Worm (Caenorhabditis elegans): ENCODE measurements around the gene lin-24.

lin-24 gene

ce11 chrIV:12126740-12127472, 2.4 kb upstream of the lin-24 start (continued):
- TF ChIP-seq nhr-179 (tag; optimal IDR thresholded peaks at IDR 0.05), result no peak
- TF ChIP-seq lsl-1 (GFP tag; optimal IDR thresholded peaks at IDR 0.05), result peak; percentile 90
- no peak for TF ChIP-seq zfh-2 (GFP tag; conservative IDR thresholded peaks at IDR 0.05)
- TF ChIP-seq F57A8.1 (GFP tag; optimal IDR thresholded peaks at IDR 0.05), result no peak
- TF ChIP-seq ztf-26 (tag; optimal IDR thresholded peaks at IDR 0.05), result no peak
- TF ChIP-seq bed-2 (GFP tag; IDR thresholded peaks at IDR 0.05), result no peak
- TF ChIP-seq ceh-27 (GFP tag; optimal IDR thresholded peaks at IDR 0.05), result no peak
- TF ChIP-seq K12H6.12 (tag; optimal IDR thresholded peaks at IDR 0.05), result no peak
- TF ChIP-seq ztf-18 (tag; optimal IDR thresholded peaks at IDR 0.05), result no peak
- no peak for TF ChIP-seq F23B12.7 (tag; optimal IDR thresholded peaks at IDR 0.05; ENCODE audit: insufficient read depth)
- no peak for TF ChIP-seq ztf-3 (GFP tag; optimal IDR thresholded peaks at IDR 0.05)
- no peak for TF ChIP-seq snpc-3.4 (tag; optimal IDR thresholded peaks at IDR 0.05)
- TF ChIP-seq C17E4.6 (GFP tag; IDR thresholded peaks at IDR 0.05), result no peak
- TF ChIP-seq Y53G8AR.9 (GFP tag; conservative IDR thresholded peaks at IDR 0.05), result no peak
- no peak for TF ChIP-seq F55B11.4 (tag; optimal IDR thresholded peaks at IDR 0.05; ENCODE audit: borderline replicate concordance, insufficient read depth)
- TF ChIP-seq nhr-90 (tag; optimal IDR thresholded peaks at IDR 0.05), result no peak
- TF ChIP-seq xnd-1 (tag; optimal IDR thresholded peaks at IDR 0.05), result peak; percentile 67
- no peak for TF ChIP-seq F39B2.1 (GFP tag; IDR thresholded peaks at IDR 0.05)
- TF ChIP-seq egl-44 (GFP tag; IDR thresholded peaks at IDR 0.05), result no peak
- no peak for TF ChIP-seq rcor-1 (GFP tag; IDR thresholded peaks at IDR 0.05)
- TF ChIP-seq cebp-2 (GFP tag; IDR thresholded peaks at IDR 0.05), result no peak
- no peak for TF ChIP-seq ceh-91 (GFP tag; IDR thresholded peaks at IDR 0.05)
- no peak for TF ChIP-seq ztf-6 (GFP tag; IDR thresholded peaks at IDR 0.05)
- TF ChIP-seq Y95B8A.8 (GFP tag; IDR thresholded peaks at IDR 0.05), result no peak
- peak; percentile 43; the same call in 1 of the 2 replicates for TF ChIP-seq madf-8 (GFP tag; conservative IDR thresholded peaks at IDR 0.05)
- no peak for TF ChIP-seq hlh-26 (GFP tag; conservative IDR thresholded peaks at IDR 0.05)
- no peak for TF ChIP-seq madf-10 (tag; optimal IDR thresholded peaks at IDR 0.05)
- TF ChIP-seq aptf-2 (GFP tag; conservative IDR thresholded peaks at IDR 0.05), result no peak
- TF ChIP-seq ztf-28 (GFP tag; IDR thresholded peaks at IDR 0.05), result no peak
- TF ChIP-seq lag-1 (GFP tag; IDR thresholded peaks at IDR 0.05), result no peak
- no peak for TF ChIP-seq die-1 (tag; optimal IDR thresholded peaks at IDR 0.05)
- no peak for TF ChIP-seq lin-54 (GFP tag; optimal IDR thresholded peaks at IDR 0.05)
- TF ChIP-seq dpff-1 (tag; optimal IDR thresholded peaks at IDR 0.05), result no peak
- no peak for TF ChIP-seq egl-18 (GFP tag; IDR thresholded peaks at IDR 0.05)
- no peak for TF ChIP-seq mcd-1 (GFP tag; IDR thresholded peaks at IDR 0.05)
- no peak for TF ChIP-seq ccch-3 (GFP tag; optimal IDR thresholded peaks at IDR 0.05)
- TF ChIP-seq repo-1 (tag; optimal IDR thresholded peaks at IDR 0.05), result no peak
- no peak for TF ChIP-seq ceh-58 (GFP tag; IDR thresholded peaks at IDR 0.05)
- no peak for TF ChIP-seq T07F8.4 (tag; optimal IDR thresholded peaks at IDR 0.05)
- no peak for TF ChIP-seq sdz-38 (tag; optimal IDR thresholded peaks at IDR 0.05)
- no peak for TF ChIP-seq Y79H2A.3 (GFP tag; conservative IDR thresholded peaks at IDR 0.05)
- no peak for TF ChIP-seq unc-130 (GFP tag; optimal IDR thresholded peaks at IDR 0.05)
- peak; percentile 30 for TF ChIP-seq him-1 (tag; optimal IDR thresholded peaks at IDR 0.05)
- TF ChIP-seq sptf-2 (GFP tag; optimal IDR thresholded peaks at IDR 0.05), result no peak
- TF ChIP-seq lin-26 (GFP tag; IDR thresholded peaks at IDR 0.05), result no peak
- no peak for TF ChIP-seq F22D6.2 (tag; optimal IDR thresholded peaks at IDR 0.05)
- no peak for TF ChIP-seq F10E7.11 (tag; optimal IDR thresholded peaks at IDR 0.05)
- no peak for TF ChIP-seq atf-7 (tag; optimal IDR thresholded peaks at IDR 0.05)
- no peak for TF ChIP-seq attf-6 (GFP tag; IDR thresholded peaks at IDR 0.05)

All from whole organism, young adult.